Fruit fly (Drosophila melanogaster) Kc167 (cell line): ENCODE measurements around the gene CG34136.

Experiments
- Myc ChIP-seq: fragments of >200 bp; optimal IDR thresholded peaks from 2 replicates; lab custom pipeline; 2017; ENCODE audit warnings: missing external identifiers
- Sin3A ChIP-seq: fragments of >200 bp; optimal IDR thresholded peaks from 2 replicates; lab custom pipeline; 2018; ENCODE audit warnings: missing external identifiers
- h ChIP-seq: fragments of >200 bp; optimal IDR thresholded peaks from 3 replicates; lab custom pipeline; 2018; ENCODE audit warnings: missing external identifiers
- insv ChIP-seq: fragments of >200 bp; optimal IDR thresholded peaks from 3 replicates; lab custom pipeline; 2018; ENCODE audit warnings: missing external identifiers
- psq ChIP-seq: fragments of >200 bp; optimal IDR thresholded peaks from 2 replicates; lab custom pipeline; 2017; ENCODE audit warnings: missing external identifiers
- ttk ChIP-seq: sonication (Bioruptor generic); optimal IDR thresholded peaks from 2 replicates; lab custom pipeline; 2017; ENCODE audit warnings: missing external identifiers

The CG34136 gene

dm6 chr2L:21096448-21096994 is at the start of gene CG34136:
Gene CG34136 (plus strand): TSS chr2L:21096922.
- TF ChIP-seq Sin3A (lab: Kevin White, UChicago) (no peak), ttk (lab: Kevin White, UChicago) (no peak), psq (lab: Kevin White, UChicago) (no peak), insv (lab: Kevin White, UChicago) (no peak), Myc (no peak), h (lab: Kevin White, UChicago) (no peak)

- TF ChIP-seq psq (lab: Kevin White, UChicago) (no peak), Sin3A (lab: Kevin White, UChicago) (no peak), ttk (lab: Kevin White, UChicago) (no peak), h (lab: Kevin White, UChicago) (no peak), insv (lab: Kevin White, UChicago) (no peak), Myc (no peak)
Measured at dm6 chr2L:21051873-21052736, 44.6 kb upstream of the CG34136 start, which contains the start of gene CG42238. Gene CG42238 (minus strand): TSS chr2L:21052164.

- TF ChIP-seq h (lab: Kevin White, UChicago) (no peak), Myc (no peak), ttk (lab: Kevin White, UChicago) (no peak), Sin3A (lab: Kevin White, UChicago) (no peak), psq (lab: Kevin White, UChicago) (no peak), insv (lab: Kevin White, UChicago) (no peak)
Measured at dm6 chr2L:21052783-21053463, 43.8 kb upstream of the CG34136 start, which contains the start of gene Itgbn. Gene Itgbn (plus strand): TSS chr2L:21053033.

dm6 chr2L:21053623-21054022 is 43.1 kb upstream of the CG34136 start:
- TF ChIP-seq h (lab: Kevin White, UChicago) (no peak), Myc (no peak), ttk (lab: Kevin White, UChicago) (no peak), insv (lab: Kevin White, UChicago) (no peak), Sin3A (lab: Kevin White, UChicago) (no peak), psq (lab: Kevin White, UChicago) (no peak)

dm6 chr2L:21061591-21061990 is 35.1 kb upstream of the CG34136 start:
- no peak for TF ChIP-seq ttk (lab: Kevin White, UChicago)
- no peak for TF ChIP-seq Myc
- no peak for TF ChIP-seq insv (lab: Kevin White, UChicago)
- TF ChIP-seq psq (lab: Kevin White, UChicago): no peak
- TF ChIP-seq h (lab: Kevin White, UChicago): no peak
- no peak for TF ChIP-seq Sin3A (lab: Kevin White, UChicago)

- TF ChIP-seq insv (lab: Kevin White, UChicago) (no peak), ttk (lab: Kevin White, UChicago) (no peak), Myc (no peak), h (lab: Kevin White, UChicago) (no peak), psq (lab: Kevin White, UChicago) (no peak), Sin3A (lab: Kevin White, UChicago) (no peak)
Measured at dm6 chr2L:21062611-21063010, 34.1 kb upstream of the CG34136 start.

- TF ChIP-seq ttk (lab: Kevin White, UChicago) (no peak), psq (lab: Kevin White, UChicago) (no peak), h (lab: Kevin White, UChicago) (no peak), insv (lab: Kevin White, UChicago) (no peak), Myc (no peak), Sin3A (lab: Kevin White, UChicago) (no peak)
Measured at dm6 chr2L:21065889-21066288, 30.8 kb upstream of the CG34136 start.

- no peak for TF ChIP-seq psq (lab: Kevin White, UChicago)
- TF ChIP-seq h (lab: Kevin White, UChicago): no peak
- no peak for TF ChIP-seq ttk (lab: Kevin White, UChicago)
- TF ChIP-seq Sin3A (lab: Kevin White, UChicago): no peak
- TF ChIP-seq insv (lab: Kevin White, UChicago): no peak
Measured at dm6 chr2L:21067137-21067536, 29.6 kb upstream of the CG34136 start.

- no peak for TF ChIP-seq psq (lab: Kevin White, UChicago)
- TF ChIP-seq ttk (lab: Kevin White, UChicago): no peak
- no peak for TF ChIP-seq insv (lab: Kevin White, UChicago)
- no peak for TF ChIP-seq h (lab: Kevin White, UChicago)
- no peak for TF ChIP-seq Sin3A (lab: Kevin White, UChicago)
- no peak for TF ChIP-seq Myc
Measured at dm6 chr2L:21069776-21070175, 26.9 kb upstream of the CG34136 start.

dm6 chr2L:21070825-21071224 is 25.9 kb upstream of the CG34136 start:
- no peak for TF ChIP-seq ttk (lab: Kevin White, UChicago)
- TF ChIP-seq h (lab: Kevin White, UChicago): no peak
- no peak for TF ChIP-seq Sin3A (lab: Kevin White, UChicago)
- no peak for TF ChIP-seq insv (lab: Kevin White, UChicago)
- no peak for TF ChIP-seq Myc
- no peak for TF ChIP-seq psq (lab: Kevin White, UChicago)

- TF ChIP-seq Myc: no peak
Measured at dm6 chr2L:21071435-21071834, 25.3 kb upstream of the CG34136 start, which contains the start of gene CG9265. Gene CG9265 (minus strand): TSS chr2L:21071502.
